Fruit fly (Drosophila melanogaster): ENCODE data around the gene CG31917.

DNA sequence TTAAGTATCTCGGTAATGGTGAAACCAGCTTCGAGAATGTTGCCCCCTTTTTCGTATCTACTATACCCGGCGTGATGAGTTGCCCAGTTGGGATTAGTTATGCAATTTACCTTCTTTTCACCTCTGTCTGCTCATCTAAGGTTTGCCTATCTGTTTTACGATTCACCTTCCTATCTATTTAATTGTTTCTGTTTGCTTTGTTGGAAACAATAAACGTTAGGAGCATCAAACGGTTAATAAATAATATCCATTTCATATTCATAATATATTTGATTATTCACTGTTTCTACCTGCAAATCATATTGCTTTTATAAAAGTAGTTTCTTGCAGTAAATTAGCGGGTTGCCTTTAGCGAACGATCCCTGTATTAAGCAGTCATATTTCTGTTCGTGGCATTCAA is 3.4 kb downstream of the CG31917 start:
- no peak for TF ChIP-seq pan (optimal IDR thresholded peaks at IDR 0.05)
- TF ChIP-seq dsf (GFP tag; optimal IDR thresholded peaks at IDR 0.05; ENCODE audit: borderline replicate concordance), result no peak
- TF ChIP-seq h (GFP tag; optimal IDR thresholded peaks at IDR 0.05), result no peak
- TF ChIP-seq dmrt93B (GFP tag; optimal IDR thresholded peaks at IDR 0.05), result no peak
- no peak for TF ChIP-seq usp (GFP tag; optimal IDR thresholded peaks at IDR 0.05)
- no peak for TF ChIP-seq dl (GFP tag; optimal IDR thresholded peaks at IDR 0.05; ENCODE audit: insufficient read depth in 1 of 2, partially characterized antibody in 2 of 2)
- TF ChIP-seq psq (GFP tag; optimal IDR thresholded peaks at IDR 0.05), result no peak
- TF ChIP-seq Dfd (GFP tag; optimal IDR thresholded peaks at IDR 0.05), result no peak
- no peak for TF ChIP-seq Rel (GFP tag; optimal IDR thresholded peaks at IDR 0.05)
- TF ChIP-seq Rel (tag; optimal IDR thresholded peaks at IDR 0.05), result peak; percentile 15

Measured in whole organism, wandering third instar larva.